Worm (Caenorhabditis elegans) whole organism, L1 larva: ENCODE results near the gene txt-12.

Source experiments
- F16B12.6 ChIP-seq: fragments of 150-350 bp; optimal IDR thresholded peaks from 2 replicates; lab custom pipeline; 2014; ENCODE audit warnings: missing biosample characterization, missing genetic modification characterization
- Y116A8C.19 ChIP-seq: sonication (generic microtip); optimal IDR thresholded peaks from 2 replicates; lab custom pipeline; 2016; ENCODE audit warnings: missing compliant biosample characterization, missing genetic modification characterization, borderline replicate concordance
- aha-1 ChIP-seq: fragments of 150-350 bp; optimal IDR thresholded peaks from 2 replicates; lab custom pipeline; 2014; ENCODE audit warnings: missing biosample characterization, missing genetic modification characterization
- alr-1 ChIP-seq: fragments of 200-800 bp; sonication (Bioruptor generic); optimal IDR thresholded peaks from 2 replicates; lab custom pipeline; 2018; ENCODE audit warnings: borderline replicate concordance, mild to moderate bottlenecking, missing genetic modification characterization, missing compliant biosample characterization
- aly-2 ChIP-seq: fragments of 150-350 bp; optimal IDR thresholded peaks from 2 replicates; lab custom pipeline; 2014; ENCODE audit warnings: missing biosample characterization, missing genetic modification characterization
- blmp-1 ChIP-seq: fragments of 150-350 bp; optimal IDR thresholded peaks from 2 replicates; lab custom pipeline; 2014; ENCODE audit warnings: missing biosample characterization, missing genetic modification characterization
- ceh-8 ChIP-seq: fragments of 200-800 bp; sonication (Bioruptor generic); optimal IDR thresholded peaks from 2 replicates; lab custom pipeline; 2018; ENCODE audit warnings: mild to moderate bottlenecking, missing genetic modification characterization, moderate library complexity, missing compliant biosample characterization
- ceh-82 ChIP-seq, 3 experiments: fragments of 150-350 bp in 1 of 3; sonication (generic microtip) in 2 of 3; optimal IDR thresholded peaks; 2 replicates each; lab custom pipeline; 2014 to 2017; ENCODE audit warnings: missing biosample characterization in 3 of 3, missing genetic modification characterization in 3 of 3
- ceh-90 ChIP-seq: sonication (generic microtip); optimal IDR thresholded peaks from 2 replicates; lab custom pipeline; 2016; ENCODE audit warnings: missing genetic modification characterization, missing compliant biosample characterization
- ces-1 ChIP-seq: fragments of 150-350 bp; optimal IDR thresholded peaks from 2 replicates; lab custom pipeline; 2014; ENCODE audit warnings: missing biosample characterization, missing genetic modification reagents, missing genetic modification characterization
- dpl-1 ChIP-seq, 3 experiments: fragments of 150-350 bp in 2 of 3; sonication (generic microtip) in 1 of 3; optimal IDR thresholded peaks; 2 replicates each; lab custom pipeline; 2014 to 2017; ENCODE audit warnings: missing biosample characterization in 3 of 3, missing genetic modification characterization in 3 of 3, missing genetic modification reagents in 3 of 3
- dsc-1 ChIP-seq: sonication (generic microtip); optimal IDR thresholded peaks from 2 replicates; lab custom pipeline; 2016; ENCODE audit warnings: mild to moderate bottlenecking, missing genetic modification characterization, missing compliant biosample characterization
- efl-1 ChIP-seq, 4 experiments: fragments of 150-350 bp; optimal IDR thresholded peaks in 3 of 4; peaks in 1 of 4; 1 replicate in 1 of 4; 2 replicates in 3 of 4; lab custom pipeline; 2014; ENCODE audit warnings: missing biosample characterization in 2 of 4, missing genetic modification characterization in 2 of 4, missing genetic modification reagents in 2 of 4
- efl-3 ChIP-seq: fragments of 200-800 bp; sonication (Bioruptor generic); optimal IDR thresholded peaks from 2 replicates; lab custom pipeline; 2018; ENCODE audit warnings: mild to moderate bottlenecking, missing genetic modification characterization, missing compliant biosample characterization
- elt-2 ChIP-seq: sonication (generic microtip); optimal IDR thresholded peaks from 2 replicates; lab custom pipeline; 2016; ENCODE audit warnings: missing genetic modification characterization, mild to moderate bottlenecking, inconsistent platforms, missing compliant biosample characterization, missing genetic modification reagents
- ets-5 ChIP-seq: fragments of 200-800 bp; sonication (Bioruptor generic); IDR thresholded peaks from 2 replicates; pipeline ENCODE4 v1.3.6; 2022; ENCODE audit warnings: missing genetic modification characterization, missing compliant biosample characterization
- fkh-10 ChIP-seq: sonication (generic microtip); optimal IDR thresholded peaks from 2 replicates; lab custom pipeline; 2017; ENCODE audit warnings: missing biosample characterization, missing genetic modification reagents, missing genetic modification characterization
- fkh-8 ChIP-seq: sonication (generic microtip); optimal IDR thresholded peaks from 2 replicates; lab custom pipeline; 2016; ENCODE audit warnings: mild to moderate bottlenecking, missing genetic modification characterization, missing compliant biosample characterization
- fos-1 ChIP-seq: fragments of 150-350 bp; optimal IDR thresholded peaks from 2 replicates; lab custom pipeline; 2014; ENCODE audit warnings: missing biosample characterization, missing genetic modification characterization
- grh-1 ChIP-seq: fragments of 200-800 bp; sonication (Bioruptor generic); IDR thresholded peaks from 2 replicates; pipeline ENCODE4 v1.3.6; 2022; ENCODE audit warnings: missing genetic modification reagents, missing genetic modification characterization, missing compliant biosample characterization
- hlh-17 ChIP-seq: fragments of 200-800 bp; sonication (Bioruptor generic); optimal IDR thresholded peaks from 2 replicates; lab custom pipeline; 2018; ENCODE audit warnings: missing genetic modification characterization, mild to moderate bottlenecking, missing compliant biosample characterization, moderate library complexity, borderline replicate concordance
- hlh-4 ChIP-seq: sonication (generic microtip); optimal IDR thresholded peaks from 2 replicates; lab custom pipeline; 2016; ENCODE audit warnings: mild to moderate bottlenecking, missing genetic modification characterization, missing compliant biosample characterization
- irx-1 ChIP-seq: sonication (generic microtip); optimal IDR thresholded peaks from 2 replicates; lab custom pipeline; 2016; ENCODE audit warnings: missing genetic modification characterization, missing compliant biosample characterization
- isw-1 ChIP-seq: fragments of 200-800 bp; sonication (Bioruptor generic); IDR thresholded peaks from 2 replicates; pipeline ENCODE4 v1.3.6; 2022; ENCODE audit warnings: missing genetic modification characterization, missing compliant biosample characterization
- jun-1 ChIP-seq: fragments of 150-350 bp; optimal IDR thresholded peaks from 2 replicates; lab custom pipeline; 2014; ENCODE audit warnings: missing biosample characterization, missing genetic modification reagents, missing genetic modification characterization
- lin-13 ChIP-seq: fragments of 150-350 bp; optimal IDR thresholded peaks from 2 replicates; lab custom pipeline; 2014; ENCODE audit warnings: missing biosample characterization, missing genetic modification reagents, missing genetic modification characterization
- lin-14 ChIP-seq: fragments of 200-800 bp; sonication (Bioruptor generic); optimal IDR thresholded peaks from 2 replicates; lab custom pipeline; 2018; ENCODE audit warnings: mild to moderate bottlenecking, missing genetic modification characterization, moderate library complexity, missing compliant biosample characterization
- lin-15B ChIP-seq: fragments of 150-350 bp; sonication (generic microtip); optimal IDR thresholded peaks from 3 replicates; lab custom pipeline; 2014; ENCODE audit warnings: missing biosample characterization, missing genetic modification characterization
- mab-9 ChIP-seq: fragments of 200-800 bp; sonication (Bioruptor generic); IDR thresholded peaks from 2 replicates; pipeline ENCODE4 v1.3.6; 2022; ENCODE audit warnings: missing genetic modification reagents, missing genetic modification characterization, missing compliant biosample characterization
- mdl-1 ChIP-seq, 2 experiments: fragments of 150-350 bp; optimal IDR thresholded peaks; 2 replicates each; lab custom pipeline; 2014 to 2017; ENCODE audit warnings: missing biosample characterization in 2 of 2, missing genetic modification characterization in 2 of 2, inconsistent platforms in 1 of 2
- mef-2 ChIP-seq: fragments of 150-350 bp; optimal IDR thresholded peaks from 2 replicates; lab custom pipeline; 2014; ENCODE audit warnings: missing biosample characterization, missing genetic modification characterization
- mep-1 ChIP-seq: fragments of 150-350 bp; optimal IDR thresholded peaks from 2 replicates; lab custom pipeline; 2014; ENCODE audit warnings: missing biosample characterization, missing genetic modification characterization
- nhr-11 ChIP-seq: fragments of 150-350 bp; optimal IDR thresholded peaks from 2 replicates; lab custom pipeline; 2014; ENCODE audit warnings: missing biosample characterization, missing genetic modification characterization
- nhr-12 ChIP-seq: sonication (generic microtip); optimal IDR thresholded peaks from 2 replicates; lab custom pipeline; 2017; ENCODE audit warnings: missing biosample characterization, missing genetic modification characterization
- nhr-28 ChIP-seq: fragments of 150-350 bp; optimal IDR thresholded peaks from 2 replicates; lab custom pipeline; 2014; ENCODE audit warnings: missing biosample characterization, missing genetic modification characterization
- nhr-47 ChIP-seq: sonication (generic microtip); optimal IDR thresholded peaks from 2 replicates; lab custom pipeline; 2016; ENCODE audit warnings: mild to moderate bottlenecking, missing genetic modification characterization, moderate library complexity, missing compliant biosample characterization
- nhr-76 ChIP-seq: sonication (generic microtip); optimal IDR thresholded peaks from 2 replicates; lab custom pipeline; 2017; ENCODE audit warnings: missing biosample characterization, missing genetic modification characterization
- nhr-77 ChIP-seq: fragments of 150-350 bp; optimal IDR thresholded peaks from 2 replicates; lab custom pipeline; 2014; ENCODE audit warnings: missing biosample characterization, missing genetic modification characterization
- nhr-84 ChIP-seq: sonication (generic microtip); optimal IDR thresholded peaks from 2 replicates; lab custom pipeline; 2017; ENCODE audit warnings: missing biosample characterization, missing genetic modification characterization
- nhr-85 ChIP-seq: sonication (generic microtip); peaks from one replicate; lab custom pipeline; 2016; ENCODE audit warnings: missing genetic modification characterization, inconsistent platforms, missing compliant biosample characterization
- pag-3 ChIP-seq: sonication (generic microtip); optimal IDR thresholded peaks from 2 replicates; lab custom pipeline; 2017; ENCODE audit warnings: missing genetic modification characterization, mild to moderate bottlenecking, missing compliant biosample characterization, antibody characterized with exemption, borderline replicate concordance; ENCODE audit not compliant: insufficient read depth
- pax-3 ChIP-seq: fragments of 200-800 bp; sonication (Bioruptor generic); optimal IDR thresholded peaks from 2 replicates; lab custom pipeline; 2018; ENCODE audit warnings: mild to moderate bottlenecking, missing genetic modification characterization, moderate library complexity, missing compliant biosample characterization
- pqm-1 ChIP-seq: sonication (generic microtip); optimal IDR thresholded peaks from 3 replicates; lab custom pipeline; 2017; ENCODE audit warnings: missing biosample characterization, missing genetic modification characterization
- rnt-1 ChIP-seq: sonication (generic microtip); optimal IDR thresholded peaks from 2 replicates; lab custom pipeline; 2016; ENCODE audit warnings: mild to moderate bottlenecking, missing genetic modification characterization, moderate library complexity, missing compliant biosample characterization
- skn-1 ChIP-seq: fragments of 150-350 bp; optimal IDR thresholded peaks from 2 replicates; lab custom pipeline; 2014; ENCODE audit warnings: missing biosample characterization, missing genetic modification characterization
- snpc-4 ChIP-seq: fragments of 150-350 bp; optimal IDR thresholded peaks from 2 replicates; lab custom pipeline; 2014; ENCODE audit warnings: missing biosample characterization, missing genetic modification characterization
- snu-23 ChIP-seq: sonication (generic microtip); optimal IDR thresholded peaks from 2 replicates; lab custom pipeline; 2016; ENCODE audit warnings: missing genetic modification characterization, missing compliant biosample characterization
- swsn-7 ChIP-seq: sonication (generic microtip); optimal IDR thresholded peaks from 2 replicates; lab custom pipeline; 2016; ENCODE audit warnings: missing genetic modification characterization, missing compliant biosample characterization
- unc-130 ChIP-seq: fragments of 150-350 bp; optimal IDR thresholded peaks from 2 replicates; lab custom pipeline; 2017; ENCODE audit warnings: missing biosample characterization, missing genetic modification characterization, inconsistent platforms
- unc-98 ChIP-seq: fragments of 200-800 bp; sonication (Bioruptor generic); IDR thresholded peaks from 2 replicates; pipeline ENCODE4 v1.3.6; 2022; ENCODE audit warnings: missing genetic modification characterization, missing compliant biosample characterization
- vab-15 ChIP-seq: sonication (generic microtip); optimal IDR thresholded peaks from 2 replicates; lab custom pipeline; 2017; ENCODE audit warnings: missing genotype, mild to moderate bottlenecking, missing genetic modification characterization, missing compliant biosample characterization
- xbp-1 ChIP-seq: sonication (generic microtip); optimal IDR thresholded peaks from 2 replicates; lab custom pipeline; 2016; ENCODE audit warnings: missing genetic modification characterization, missing compliant biosample characterization
- ztf-4 ChIP-seq: fragments of 150-350 bp; optimal IDR thresholded peaks from 2 replicates; lab custom pipeline; 2014; ENCODE audit warnings: missing biosample characterization, missing genetic modification characterization

The txt-12 gene

DNA sequence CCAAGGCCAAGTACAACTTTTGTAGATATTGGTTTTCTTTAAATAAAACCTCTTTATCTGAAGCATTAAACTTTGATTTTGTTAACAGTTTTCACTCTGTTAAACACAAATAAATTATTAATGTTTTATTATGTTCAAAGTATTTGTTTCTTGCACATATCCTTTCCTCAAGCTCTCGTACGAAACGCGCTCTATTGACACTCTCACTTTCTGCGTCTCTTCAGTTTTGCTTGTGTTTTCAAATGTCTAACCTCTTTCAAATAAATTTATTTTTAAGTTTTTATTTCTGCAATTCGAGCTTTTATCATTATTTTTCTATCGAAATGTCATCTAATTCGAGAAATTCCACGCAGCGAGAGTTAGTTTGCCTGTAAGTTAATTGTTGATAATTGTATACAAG, 51.0 kb downstream of the txt-12 start, which contains the start of gene K08F9.4 (continued):
- TF ChIP-seq unc-130 (tag; lab: Kevin White, UChicago) (peak; percentile 70), vab-15 (tag; lab: Kevin White, UChicago) (peak; percentile 2), ceh-82 (tag; optimal IDR thresholded peaks at IDR 0.05; lab: Kevin White, UChicago) (peak; percentile 24 to 71 (median 55)), isw-1 (GFP tag; lab: Robert Waterston, UW) (no peak), pax-3 (tag; lab: Kevin White, UChicago) (no peak), fkh-8 (tag; lab: Kevin White, UChicago) (peak; percentile 13), mab-9 (GFP tag; lab: Robert Waterston, UW) (no peak), alr-1 (no peak), lin-15B (tag; lab: Kevin White, UChicago) (peak; percentile 84), efl-1 (optimal IDR thresholded peaks at IDR 0.05; lab: Kevin White, UChicago) (peak; percentile 82 to 83), efl-1 (GFP tag; optimal IDR thresholded peaks at IDR 0.05 in 1 of 2; lab: Kevin White, UChicago) (peak; percentile 72 to 95), snu-23 (GFP tag; lab: Kevin White, UChicago) (peak; percentile 79), efl-3 (GFP tag; lab: Kevin White, UChicago) (no peak), ceh-8 (GFP tag; lab: Kevin White, UChicago) (no peak), mef-2 (tag; lab: Kevin White, UChicago) (no peak), nhr-28 (tag; lab: Kevin White, UChicago) (no peak), pag-3 (tag; lab: Kevin White, UChicago) (no peak), skn-1 (tag; lab: Kevin White, UChicago) (peak; percentile 70), pqm-1 (no peak), F16B12.6 (peak; percentile 38), fkh-10 (no peak), dsc-1 (tag; lab: Kevin White, UChicago) (no peak), nhr-84 (no peak), ces-1 (no peak), jun-1 (no peak), Y116A8C.19 (tag; lab: Kevin White, UChicago) (no peak), hlh-4 (tag; lab: Kevin White, UChicago) (no peak), ets-5 (GFP tag; lab: Robert Waterston, UW) (no peak), ztf-4 (tag; lab: Kevin White, UChicago) (no peak), aha-1 (tag; lab: Kevin White, UChicago) (no peak), nhr-11 (tag; lab: Kevin White, UChicago) (no peak), nhr-85 (tag; lab: Kevin White, UChicago) (peak; percentile 89), nhr-76 (no peak), irx-1 (tag; lab: Kevin White, UChicago) (peak; percentile 0), lin-13 (GFP tag; lab: Kevin White, UChicago) (peak; percentile 20), aly-2 (tag; lab: Kevin White, UChicago) (no peak), fos-1 (tag; lab: Kevin White, UChicago) (no peak), lin-14 (GFP tag; lab: Kevin White, UChicago) (peak; percentile 81), unc-98 (no peak), mdl-1 (tag; optimal IDR thresholded peaks at IDR 0.05; lab: Kevin White, UChicago) (no peak), grh-1 (GFP tag; lab: Robert Waterston, UW) (peak; percentile 31; the same call in 1 of the 2 replicates), hlh-17 (no peak), nhr-12 (tag; lab: Kevin White, UChicago) (no peak), dpl-1 (GFP tag; optimal IDR thresholded peaks at IDR 0.05; lab: Kevin White, UChicago) (peak; percentile 75 to 83 (median 79)), xbp-1 (peak; percentile 63), mep-1 (tag; lab: Kevin White, UChicago) (peak; percentile 83), swsn-7 (tag; lab: Kevin White, UChicago) (peak; percentile 51), blmp-1 (tag; lab: Kevin White, UChicago) (peak; percentile 100), rnt-1 (tag; lab: Kevin White, UChicago) (peak; percentile 73), elt-2 (no peak), nhr-77 (no peak), ceh-90 (tag; lab: Kevin White, UChicago) (no peak), nhr-47 (tag; lab: Kevin White, UChicago) (peak; percentile 68), snpc-4 (tag; lab: Kevin White, UChicago) (peak; percentile 72)
